Fruit fly (Drosophila melanogaster): ENCODE results near the gene CG3708.

DNA sequence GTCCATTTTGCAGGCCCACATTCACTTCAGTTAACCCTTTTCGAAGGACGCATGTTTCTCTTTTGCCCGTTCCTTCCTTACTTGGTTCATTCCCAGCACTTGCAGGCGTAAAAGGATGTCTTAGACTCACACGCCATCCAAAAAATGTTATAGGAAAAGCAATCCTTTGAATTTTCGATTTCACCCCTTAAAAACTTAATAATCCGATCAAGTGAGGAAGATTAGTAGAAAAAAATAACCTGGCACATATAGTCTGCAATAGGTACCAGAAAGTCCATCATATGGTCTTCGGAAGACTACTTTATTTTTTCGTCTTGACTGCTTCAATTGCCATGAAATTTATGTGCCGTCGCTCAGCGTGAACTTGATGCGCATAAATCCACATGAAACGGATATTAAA, 8.5 kb downstream of the CG3708 start:
- no peak for TF ChIP-seq ttk (optimal IDR thresholded peaks at IDR 0.05)
- no peak for TF ChIP-seq Myc (optimal IDR thresholded peaks at IDR 0.05)
- TF ChIP-seq Sin3A (optimal IDR thresholded peaks at IDR 0.05) = no peak
- no peak for TF ChIP-seq insv (optimal IDR thresholded peaks at IDR 0.05)
- no peak for TF ChIP-seq h (optimal IDR thresholded peaks at IDR 0.05)
- no peak for TF ChIP-seq psq (optimal IDR thresholded peaks at IDR 0.05)
